Fruit fly (Drosophila melanogaster) S2 (cell line): ENCODE measurements around the gene Xrcc2.

Source experiments
- CG8478 ChIP-seq: fragments of >200 bp; optimal IDR thresholded peaks from 2 replicates; lab custom pipeline; 2018
- CTCF ChIP-seq, 2 experiments: fragments of >200 bp; optimal IDR thresholded peaks; 2 replicates each; lab custom pipeline; 2018

- no peak for TF ChIP-seq CG8478
- no peak for TF ChIP-seq CTCF (optimal IDR thresholded peaks at IDR 0.05; lab: Kevin White, UChicago)
Observed at dm6 chrX:18547707-18548106, 47.8 kb downstream of the Xrcc2 start.
